Worm (Caenorhabditis elegans) whole organism, L2 larva: ENCODE measurements around the gene col-132.

Source experiments
- C34F6.9 ChIP-seq: fragments of 150-350 bp; optimal IDR thresholded peaks from 2 replicates; lab custom pipeline; 2014; ENCODE audit warnings: missing biosample characterization, missing genetic modification characterization
- R02D3.7 ChIP-seq: fragments of 150-350 bp; optimal IDR thresholded peaks from 2 replicates; lab custom pipeline; 2014; ENCODE audit warnings: missing biosample characterization, missing genetic modification characterization
- ZK546.5 ChIP-seq: sonication (generic microtip); optimal IDR thresholded peaks from 2 replicates; lab custom pipeline; 2017; ENCODE audit warnings: missing biosample characterization, missing genetic modification characterization
- alr-1 ChIP-seq: fragments of 150-350 bp; optimal IDR thresholded peaks from 2 replicates; lab custom pipeline; 2014; ENCODE audit warnings: missing biosample characterization, missing genetic modification characterization
- blmp-1 ChIP-seq: sonication (generic microtip); optimal IDR thresholded peaks from 2 replicates; lab custom pipeline; 2017; ENCODE audit warnings: missing genetic modification characterization, mild to moderate bottlenecking, missing compliant biosample characterization, antibody characterized with exemption, moderate library complexity; ENCODE audit not compliant: insufficient read depth
- ceh-16 ChIP-seq: fragments of 150-350 bp; optimal IDR thresholded peaks from 2 replicates; lab custom pipeline; 2014; ENCODE audit warnings: missing biosample characterization, missing genetic modification characterization
- crh-2 ChIP-seq: sonication (generic microtip); optimal IDR thresholded peaks from 2 replicates; lab custom pipeline; 2017; ENCODE audit warnings: missing biosample characterization, missing genetic modification characterization
- dmd-4 ChIP-seq: sonication (generic microtip); optimal IDR thresholded peaks from 2 replicates; lab custom pipeline; 2017; ENCODE audit warnings: missing biosample characterization, missing genetic modification characterization
- egl-27 ChIP-seq: sonication (generic microtip); optimal IDR thresholded peaks from 3 replicates; lab custom pipeline; 2017; ENCODE audit warnings: missing biosample characterization, missing genetic modification reagents, missing genetic modification characterization
- fos-1 ChIP-seq: fragments of 150-350 bp; optimal IDR thresholded peaks from 2 replicates; lab custom pipeline; 2014; ENCODE audit warnings: missing biosample characterization, missing genetic modification characterization
- gmeb-1 ChIP-seq: fragments of 150-350 bp; optimal IDR thresholded peaks from 2 replicates; lab custom pipeline; 2014; ENCODE audit warnings: missing biosample characterization, missing genetic modification characterization
- lin-39 ChIP-seq: fragments of 150-350 bp; optimal IDR thresholded peaks from 2 replicates; lab custom pipeline; 2014; ENCODE audit warnings: missing biosample characterization, missing genetic modification reagents, missing genetic modification characterization
- lsy-2 ChIP-seq, 2 experiments: fragments of 150-350 bp in 1 of 2; sonication (generic microtip) in 1 of 2; optimal IDR thresholded peaks; 2 replicates each; lab custom pipeline; 2014 to 2017; ENCODE audit warnings: missing biosample characterization in 2 of 2, missing genetic modification characterization in 2 of 2
- mab-5 ChIP-seq: fragments of 150-350 bp; optimal IDR thresholded peaks from 2 replicates; lab custom pipeline; 2014; ENCODE audit warnings: missing biosample characterization, missing genetic modification characterization
- mbf-1 ChIP-seq: sonication (generic microtip); optimal IDR thresholded peaks from 2 replicates; lab custom pipeline; 2017; ENCODE audit warnings: missing biosample characterization, missing genetic modification characterization
- nhr-10 ChIP-seq: sonication (generic microtip); optimal IDR thresholded peaks from 2 replicates; lab custom pipeline; 2017; ENCODE audit warnings: missing biosample characterization, missing genetic modification characterization
- nhr-11 ChIP-seq: fragments of 150-350 bp; optimal IDR thresholded peaks from 2 replicates; lab custom pipeline; 2014; ENCODE audit warnings: missing biosample characterization, missing genetic modification characterization
- nhr-12 ChIP-seq: fragments of 150-350 bp; optimal IDR thresholded peaks from 2 replicates; lab custom pipeline; 2014; ENCODE audit warnings: missing biosample characterization, missing genetic modification characterization
- nhr-129 ChIP-seq: fragments of 150-350 bp; optimal IDR thresholded peaks from 2 replicates; lab custom pipeline; 2014; ENCODE audit warnings: missing biosample characterization, missing genetic modification characterization
- nhr-21 ChIP-seq: fragments of 150-350 bp; optimal IDR thresholded peaks from 2 replicates; lab custom pipeline; 2014; ENCODE audit warnings: missing biosample characterization, missing genetic modification characterization
- nhr-237 ChIP-seq: fragments of 150-350 bp; optimal IDR thresholded peaks from 2 replicates; lab custom pipeline; 2014; ENCODE audit warnings: missing biosample characterization, missing genetic modification characterization
- nhr-25 ChIP-seq: fragments of 150-350 bp; sonication (generic microtip); optimal IDR thresholded peaks from 3 replicates; lab custom pipeline; 2014; ENCODE audit warnings: missing biosample characterization, missing genetic modification characterization
- nhr-77 ChIP-seq: fragments of 150-350 bp; optimal IDR thresholded peaks from 2 replicates; lab custom pipeline; 2014; ENCODE audit warnings: missing biosample characterization, missing genetic modification characterization
- peb-1 ChIP-seq: fragments of 150-350 bp; optimal IDR thresholded peaks from 2 replicates; lab custom pipeline; 2014; ENCODE audit warnings: missing biosample characterization, missing genetic modification characterization
- sem-4 ChIP-seq: fragments of 150-350 bp; optimal IDR thresholded peaks from 2 replicates; lab custom pipeline; 2014; ENCODE audit warnings: missing biosample characterization, missing genetic modification reagents, missing genetic modification characterization
- skn-1 ChIP-seq: sonication (generic microtip); optimal IDR thresholded peaks from 2 replicates; lab custom pipeline; 2017; ENCODE audit warnings: missing biosample characterization, missing genetic modification characterization
- sma-3 ChIP-seq: sonication (generic microtip); optimal IDR thresholded peaks from 2 replicates; lab custom pipeline; 2016; ENCODE audit warnings: missing genetic modification reagents, missing genetic modification characterization, missing compliant biosample characterization
- sma-9 ChIP-seq, 2 experiments: fragments of 150-350 bp in 1 of 2; sonication (generic microtip) in 1 of 2; optimal IDR thresholded peaks; 2 replicates each; lab custom pipeline; 2014 to 2016; ENCODE audit warnings: missing genetic modification characterization in 2 of 2, mild to moderate bottlenecking in 1 of 2, missing biosample characterization in 1 of 2, missing compliant biosample characterization in 1 of 2, missing genetic modification reagents in 1 of 2, moderate library complexity in 1 of 2
- unc-39 ChIP-seq: fragments of 150-350 bp; optimal IDR thresholded peaks from 2 replicates; lab custom pipeline; 2014; ENCODE audit warnings: missing biosample characterization, missing genetic modification characterization
- unc-62 ChIP-seq: fragments of 150-350 bp; optimal IDR thresholded peaks from 2 replicates; lab custom pipeline; 2014; ENCODE audit warnings: missing biosample characterization, missing genetic modification reagents, missing genetic modification characterization
- zag-1 ChIP-seq: fragments of 150-350 bp; optimal IDR thresholded peaks from 2 replicates; lab custom pipeline; 2014; ENCODE audit warnings: missing biosample characterization, missing genetic modification characterization
- ztf-1 ChIP-seq: fragments of 200-800 bp; sonication (Bioruptor generic); conservative IDR thresholded peaks from 2 replicates; pipeline ENCODE4 v1.3.6; 2022; ENCODE audit warnings: missing genetic modification characterization, missing compliant biosample characterization

col-132 gene

DNA sequence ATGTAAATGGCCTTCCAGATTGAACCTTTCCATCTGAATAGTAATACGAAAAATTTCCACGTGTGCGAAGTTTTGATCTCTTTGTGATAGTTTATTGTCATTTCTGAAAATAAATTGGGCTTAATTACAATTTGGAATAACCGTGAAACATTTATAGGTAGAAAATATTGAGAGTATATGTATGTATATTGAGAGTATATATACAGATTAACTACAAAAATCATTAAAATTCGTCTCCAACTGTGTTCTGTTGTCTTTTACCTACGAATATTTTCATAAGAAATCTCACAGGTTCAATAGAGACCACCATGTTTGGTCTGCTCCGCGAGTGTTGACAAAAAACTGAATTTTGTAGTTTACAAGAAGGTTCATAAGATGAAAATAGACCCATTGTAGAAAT lies 22.1 kb upstream of the col-132 start, which contains the start of gene best-2:
Gene best-2, minus strand, starts transcription at position 101 of the 400 bp plus-strand sequence.
- TF ChIP-seq R02D3.7 (tag; lab: Kevin White, UChicago) (no peak), nhr-10 (tag; lab: Kevin White, UChicago) (no peak), mab-5 (no peak), blmp-1 (tag; lab: Kevin White, UChicago) (no peak), nhr-11 (tag; lab: Kevin White, UChicago) (no peak), peb-1 (tag; lab: Kevin White, UChicago) (no peak), lin-39 (no peak), sma-3 (GFP tag; lab: Kevin White, UChicago) (no peak), gmeb-1 (tag; lab: Kevin White, UChicago) (no peak), nhr-25 (tag; lab: Kevin White, UChicago) (no peak), ceh-16 (tag; lab: Kevin White, UChicago) (no peak), sma-9 (GFP tag; optimal IDR thresholded peaks at IDR 0.05; lab: Kevin White, UChicago) (no peak), sma-9 (tag; optimal IDR thresholded peaks at IDR 0.05; lab: Kevin White, UChicago) (no peak), unc-39 (tag; lab: Kevin White, UChicago) (no peak), ztf-1 (GFP tag; lab: Robert Waterston, UW) (no peak), nhr-237 (tag; lab: Kevin White, UChicago) (no peak), sem-4 (no peak), unc-62 (no peak), lsy-2 (tag; optimal IDR thresholded peaks at IDR 0.05; lab: Kevin White, UChicago) (no peak), alr-1 (tag; lab: Kevin White, UChicago) (no peak), dmd-4 (no peak)

- TF ChIP-seq egl-27 (tag; lab: Kevin White, UChicago) (no peak), C34F6.9 (no peak), nhr-21 (peak; percentile 57), crh-2 (no peak), sem-4 (no peak), ZK546.5 (tag; lab: Kevin White, UChicago) (no peak), nhr-129 (tag; lab: Kevin White, UChicago) (peak; percentile 55), nhr-25 (tag; lab: Kevin White, UChicago) (peak; percentile 11), fos-1 (tag; lab: Kevin White, UChicago) (peak; percentile 11)
These were observed 20.0 kb upstream of the col-132 start for ce11 chrIV:13110876-13111275.

DNA sequence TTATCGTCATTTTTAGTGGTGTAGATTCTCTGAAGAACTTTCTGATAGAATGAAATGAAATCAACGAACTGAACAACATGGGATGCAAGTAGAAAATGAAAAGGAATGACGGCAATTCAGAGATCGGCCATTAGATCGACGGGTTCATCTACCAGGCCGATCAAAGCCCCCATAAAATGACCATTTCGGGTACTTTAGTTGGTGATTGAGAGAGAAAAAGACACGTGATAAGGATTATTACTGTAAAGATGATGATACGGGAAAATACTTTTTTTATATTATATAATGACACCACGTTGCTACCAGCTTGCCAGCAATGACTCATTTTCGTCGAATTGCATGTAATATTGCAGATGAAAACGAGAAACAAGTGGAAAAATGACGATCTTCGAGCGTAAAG lies 18.9 kb upstream of the col-132 start, which contains the start of gene best-1:
Gene best-1, minus strand, starts transcription at position 29 of the 400 bp plus-strand sequence.
- TF ChIP-seq sma-3 (GFP tag; lab: Kevin White, UChicago) (peak; percentile 56), blmp-1 (tag; lab: Kevin White, UChicago) (peak; percentile 26), skn-1 (tag; lab: Kevin White, UChicago) (no peak), nhr-21 (peak; percentile 74), crh-2 (peak; percentile 26), nhr-129 (tag; lab: Kevin White, UChicago) (peak; percentile 5), sma-9 (GFP tag; optimal IDR thresholded peaks at IDR 0.05; lab: Kevin White, UChicago) (peak; percentile 82), sma-9 (tag; optimal IDR thresholded peaks at IDR 0.05; lab: Kevin White, UChicago) (no peak), unc-39 (tag; lab: Kevin White, UChicago) (no peak)
- TF ChIP-seq, all 48 proteins: peak for 6

- TF ChIP-seq nhr-11 (tag; lab: Kevin White, UChicago) = no peak
These were observed 17.6 kb upstream of the col-132 start for ce11 chrIV:13108430-13108829.

DNA sequence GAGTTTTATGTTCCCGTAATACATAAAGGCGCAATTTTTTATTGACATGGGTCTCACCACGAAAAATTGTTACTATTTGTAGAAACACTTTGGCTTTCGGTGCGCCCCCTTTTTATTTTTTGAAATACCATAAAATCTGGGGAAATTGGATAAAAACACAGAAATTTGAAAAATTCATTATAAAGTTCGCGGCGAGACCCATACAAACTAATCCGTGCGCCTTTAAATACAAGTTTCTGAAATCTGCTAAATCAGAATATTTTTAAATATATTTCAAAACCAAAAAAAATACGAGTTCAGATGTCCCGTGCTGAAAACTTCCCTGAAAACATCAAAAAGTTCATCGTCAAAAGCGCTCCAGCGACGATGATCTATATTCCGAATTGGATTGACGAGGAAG lies 16.5 kb upstream of the col-132 start, which contains the start of gene B0564.2:
Gene B0564.2, plus strand, starts transcription at position 301 of the 400 bp plus-strand sequence.
- TF ChIP-seq nhr-12 (tag; lab: Kevin White, UChicago) (no peak), nhr-77 (tag; lab: Kevin White, UChicago) (no peak), unc-62 (no peak), dmd-4 (no peak), nhr-11 (tag; lab: Kevin White, UChicago) (no peak), zag-1 (no peak), mab-5 (no peak), ztf-1 (GFP tag; lab: Robert Waterston, UW) (no peak), ZK546.5 (tag; lab: Kevin White, UChicago) (no peak), mbf-1 (tag; lab: Kevin White, UChicago) (no peak), egl-27 (tag; lab: Kevin White, UChicago) (no peak)
